Worm (Caenorhabditis elegans): ENCODE measurements around the gene Y73F8A.13.

The Y73F8A.13 gene

ce11 chrIV:15361884-15362283 lies 49.8 kb downstream of the Y73F8A.13 start:
- no peak for TF ChIP-seq elt-2 (tag; optimal IDR thresholded peaks at IDR 0.05)
- TF ChIP-seq ceh-14 (tag; optimal IDR thresholded peaks at IDR 0.05) = no peak
- TF ChIP-seq elt-4 (tag; optimal IDR thresholded peaks at IDR 0.05) = no peak
- TF ChIP-seq fax-1 (tag; optimal IDR thresholded peaks at IDR 0.05) = no peak
- no peak for TF ChIP-seq madf-2 (tag; optimal IDR thresholded peaks at IDR 0.05)
- no peak for TF ChIP-seq ceh-18 (tag; optimal IDR thresholded peaks at IDR 0.05)
- TF ChIP-seq dmd-4 (tag; optimal IDR thresholded peaks at IDR 0.05; ENCODE audit: borderline replicate concordance) = no peak
- no peak for TF ChIP-seq gmeb-2 (tag; optimal IDR thresholded peaks at IDR 0.05)
- no peak for TF ChIP-seq pat-9 (tag; optimal IDR thresholded peaks at IDR 0.05)
- no peak for TF ChIP-seq hlh-8 (tag; optimal IDR thresholded peaks at IDR 0.05)
- no peak for TF ChIP-seq sdc-2 (tag; optimal IDR thresholded peaks at IDR 0.05)
- no peak for TF ChIP-seq hlh-15 (tag; optimal IDR thresholded peaks at IDR 0.05)
- no peak for TF ChIP-seq K02D7.2 (tag; optimal IDR thresholded peaks at IDR 0.05)
- no peak for TF ChIP-seq ceh-34 (tag; optimal IDR thresholded peaks at IDR 0.05)
